Fruit fly (Drosophila melanogaster): Measurements from ENCODE around the gene Cdlc2.

The Cdlc2 gene

dm6 chr2L:1344071-1344470, at the start of gene Cdlc2, which contains the start of gene CG33922:
TSS of gene Cdlc2 (plus strand) at chr2L:1344400.
TSS of gene CG33922 (minus strand) at chr2L:1344171.
- TF ChIP-seq OdsH (GFP tag; optimal IDR thresholded peaks at IDR 0.05) (no peak), achi (GFP tag; optimal IDR thresholded peaks at IDR 0.05) (no peak), CG8632 (GFP tag; optimal IDR thresholded peaks at IDR 0.05) (no peak), lz (GFP tag; optimal IDR thresholded peaks at IDR 0.05) (no peak), CG11294 (GFP tag; IDR thresholded peaks at IDR 0.05) (no peak), Met (GFP tag; optimal IDR thresholded peaks at IDR 0.05) (no peak), CG34406 (GFP tag; optimal IDR thresholded peaks at IDR 0.05) (no peak), spab (GFP tag; optimal IDR thresholded peaks at IDR 0.05) (no peak), vri (GFP tag; optimal IDR thresholded peaks at IDR 0.05) (no peak), topi (GFP tag; optimal IDR thresholded peaks at IDR 0.05) (no peak), CG7368 (GFP tag; optimal IDR thresholded peaks at IDR 0.05) (no peak), Smox (GFP tag; optimal IDR thresholded peaks at IDR 0.05) (no peak), acj6 (GFP tag; optimal IDR thresholded peaks at IDR 0.05) (no peak), Ets21C (GFP tag; optimal IDR thresholded peaks at IDR 0.05) (no peak), CG3919 (GFP tag; optimal IDR thresholded peaks at IDR 0.05) (no peak), cyc (GFP tag; optimal IDR thresholded peaks at IDR 0.05) (no peak), Hr38 (GFP tag; optimal IDR thresholded peaks at IDR 0.05) (no peak), CG9139 (GFP tag; optimal IDR thresholded peaks at IDR 0.05) (no peak), CG6854 (GFP tag; optimal IDR thresholded peaks at IDR 0.05) (no peak), CG10631 (GFP tag; optimal IDR thresholded peaks at IDR 0.05) (no peak)

dm6 chr2L:1312321-1312720, 31.9 kb upstream of the Cdlc2 start:
- TF ChIP-seq cyc (GFP tag; optimal IDR thresholded peaks at IDR 0.05) (peak; percentile 20), Met (GFP tag; optimal IDR thresholded peaks at IDR 0.05) (peak; percentile 40), Ets96B (tag; optimal IDR thresholded peaks at IDR 0.05) (peak; percentile 62), dac (GFP tag; optimal IDR thresholded peaks at IDR 0.05) (no peak), CG4318 (GFP tag; optimal IDR thresholded peaks at IDR 0.05) (no peak), CG8119 (GFP tag; IDR thresholded peaks at IDR 0.05) (peak; percentile 42; the same call in 1 of the 3 replicates), eg (GFP tag; IDR thresholded peaks at IDR 0.05) (peak; percentile 57; the same call in 2 of the 3 replicates), salr (GFP tag; optimal IDR thresholded peaks at IDR 0.05) (no peak), CG10669 (GFP tag; optimal IDR thresholded peaks at IDR 0.05) (peak; percentile 53), spab (GFP tag; optimal IDR thresholded peaks at IDR 0.05) (peak; percentile 21), vri (GFP tag; optimal IDR thresholded peaks at IDR 0.05) (no peak), CG9139 (GFP tag; optimal IDR thresholded peaks at IDR 0.05) (no peak), CG11762 (GFP tag; optimal IDR thresholded peaks at IDR 0.05; ENCODE audit: insufficient read depth) (no peak), svp (GFP tag) (peak; percentile 64), lz (GFP tag; optimal IDR thresholded peaks at IDR 0.05) (peak; percentile 52), CG11294 (GFP tag; IDR thresholded peaks at IDR 0.05) (no peak), esn (GFP tag; optimal IDR thresholded peaks at IDR 0.05) (peak; percentile 59), acj6 (GFP tag; optimal IDR thresholded peaks at IDR 0.05) (peak; percentile 25), Sox102F (GFP tag; optimal IDR thresholded peaks at IDR 0.05) (peak; percentile 40), achi (GFP tag; optimal IDR thresholded peaks at IDR 0.05) (peak; percentile 36), ss (GFP tag; optimal IDR thresholded peaks at IDR 0.05) (peak in 1 of 2 experiments; percentile 47), Smox (GFP tag; optimal IDR thresholded peaks at IDR 0.05) (peak; percentile 21), topi (GFP tag; optimal IDR thresholded peaks at IDR 0.05) (peak; percentile 41), CG1621 (tag; optimal IDR thresholded peaks at IDR 0.05) (peak; percentile 27), net (GFP tag; optimal IDR thresholded peaks at IDR 0.05) (no peak), fd85E (GFP tag; optimal IDR thresholded peaks at IDR 0.05) (no peak), CG6854 (GFP tag; optimal IDR thresholded peaks at IDR 0.05) (no peak), CG8632 (GFP tag; optimal IDR thresholded peaks at IDR 0.05) (peak; percentile 24), CG3919 (GFP tag; optimal IDR thresholded peaks at IDR 0.05) (peak; percentile 35), Sox15 (GFP tag; optimal IDR thresholded peaks at IDR 0.05) (no peak), Blimp-1 (GFP tag; optimal IDR thresholded peaks at IDR 0.05) (no peak), Gug (GFP tag; IDR thresholded peaks at IDR 0.05) (peak; percentile 36; the same call in 1 of the 2 replicates), Hr39 (GFP tag; optimal IDR thresholded peaks at IDR 0.05) (peak; percentile 28), OdsH (GFP tag; optimal IDR thresholded peaks at IDR 0.05) (peak; percentile 21), Eip75B (GFP tag; optimal IDR thresholded peaks at IDR 0.05) (peak; percentile 40), pdm3 (GFP tag; optimal IDR thresholded peaks at IDR 0.05) (peak; percentile 36), CG7368 (GFP tag; optimal IDR thresholded peaks at IDR 0.05) (no peak), Hr4 (GFP tag; optimal IDR thresholded peaks at IDR 0.05) (peak; percentile 36), CG31627 (GFP tag; optimal IDR thresholded peaks at IDR 0.05) (peak; percentile 30), Ets21C (GFP tag; optimal IDR thresholded peaks at IDR 0.05) (peak; percentile 20), CG6163 (GFP tag; IDR thresholded peaks at IDR 0.05) (peak; percentile 65), Lpt (GFP tag; optimal IDR thresholded peaks at IDR 0.05) (no peak), Sox14 (GFP tag; optimal IDR thresholded peaks at IDR 0.05) (peak; percentile 32), CG8319 (GFP tag; optimal IDR thresholded peaks at IDR 0.05) (no peak), CG11902 (GFP tag; optimal IDR thresholded peaks at IDR 0.05) (peak; percentile 11)

Data from whole organism, prepupa.